Fruit fly (Drosophila melanogaster) whole organism, embryonic: ENCODE measurements around the gene CG6443.
A peak's percentile ranks its signal among the peaks of the same experiment; 100 is the strongest.

Experiments used
- ATbp ChIP-seq: fragments of 200-800 bp; sonication (Bioruptor generic); optimal IDR thresholded peaks from 2 replicates; lab custom pipeline; 2017; ENCODE audit warnings: missing biosample characterization, mild to moderate bottlenecking, missing genetic modification characterization, missing genetic modification reagents
- Atf6 ChIP-seq: fragments of 200-800 bp; sonication (Bioruptor generic); IDR thresholded peaks from 2 replicates; pipeline ENCODE4 v1.3.6; 2022; ENCODE audit warnings: missing biosample characterization, missing genetic modification characterization
- BtbVII ChIP-seq: fragments of 200-800 bp; sonication (Bioruptor generic); optimal IDR thresholded peaks from 3 replicates; lab custom pipeline; 2017; ENCODE audit warnings: missing biosample characterization, mild to moderate bottlenecking, missing genetic modification characterization
- CG10959 ChIP-seq: fragments of 200-800 bp; sonication (Bioruptor generic); IDR thresholded peaks from 2 replicates; pipeline ENCODE4 v1.3.6; 2022; ENCODE audit warnings: missing biosample characterization, missing genetic modification characterization
- CG12299 ChIP-seq: fragments of 200-800 bp; sonication (Bioruptor generic); optimal IDR thresholded peaks from 2 replicates; lab custom pipeline; 2018; ENCODE audit warnings: missing biosample characterization, mild to moderate bottlenecking, missing genetic modification characterization
- CG13894 ChIP-seq: fragments of 200-800 bp; sonication (Bioruptor generic); optimal IDR thresholded peaks from 3 replicates; lab custom pipeline; 2018; ENCODE audit warnings: missing biosample characterization, mild to moderate bottlenecking, missing genetic modification characterization, moderate library complexity
- CG14710 ChIP-seq: fragments of 200-800 bp; sonication (Bioruptor generic); optimal IDR thresholded peaks from 3 replicates; lab custom pipeline; 2019; ENCODE audit warnings: missing biosample characterization, mild to moderate bottlenecking, missing genetic modification characterization, moderate library complexity
- CG15601 ChIP-seq: fragments of 200-800 bp; sonication (Bioruptor generic); optimal IDR thresholded peaks from 3 replicates; lab custom pipeline; 2019; ENCODE audit warnings: missing biosample characterization, mild to moderate bottlenecking, missing genetic modification characterization, moderate library complexity
- CG16779 ChIP-seq: fragments of 200-800 bp; sonication (Bioruptor generic); IDR thresholded peaks from 2 replicates; pipeline ENCODE4 v1.3.6; 2022; ENCODE audit warnings: missing biosample characterization, missing genetic modification characterization
- CG17612 ChIP-seq: fragments of 200-800 bp; sonication (Bioruptor generic); IDR thresholded peaks from 2 replicates; pipeline ENCODE4 v1.3.6; 2022; ENCODE audit warnings: missing biosample characterization, missing genetic modification characterization
- CG18764 ChIP-seq: fragments of 200-800 bp; sonication (Bioruptor generic); optimal IDR thresholded peaks from 3 replicates; lab custom pipeline; 2016; ENCODE audit warnings: missing biosample characterization, missing genetic modification characterization
- CG31365 ChIP-seq: fragments of 200-800 bp; sonication (Bioruptor generic); optimal IDR thresholded peaks from 2 replicates; lab custom pipeline; 2018; ENCODE audit warnings: missing biosample characterization, mild to moderate bottlenecking, missing genetic modification characterization
- CG34376 ChIP-seq: fragments of 200-800 bp; sonication (Bioruptor generic); optimal IDR thresholded peaks from 2 replicates; lab custom pipeline; 2018; ENCODE audit warnings: missing biosample characterization, mild to moderate bottlenecking, missing genetic modification characterization
- CG3838 ChIP-seq: fragments of 200-800 bp; sonication (Bioruptor generic); optimal IDR thresholded peaks from 3 replicates; lab custom pipeline; 2016; ENCODE audit warnings: missing biosample characterization, missing genetic modification characterization
- CG3847 ChIP-seq: fragments of 200-800 bp; sonication (Bioruptor generic); IDR thresholded peaks from 2 replicates; pipeline ENCODE4 v1.3.6; 2022; ENCODE audit warnings: missing biosample characterization, missing genetic modification characterization
- CG6272 ChIP-seq: fragments of 200-800 bp; sonication (Bioruptor generic); IDR thresholded peaks from 2 replicates; pipeline ENCODE4 v1.3.6; 2022; ENCODE audit warnings: missing biosample characterization, missing genetic modification characterization
- CG9215 ChIP-seq: fragments of 200-800 bp; sonication (Bioruptor generic); IDR thresholded peaks from 2 replicates; pipeline ENCODE4 v1.3.6; 2022; ENCODE audit warnings: missing biosample characterization, missing genetic modification characterization
- CG9437 ChIP-seq: fragments of 200-800 bp; sonication (Bioruptor generic); optimal IDR thresholded peaks from 2 replicates; lab custom pipeline; 2018; ENCODE audit warnings: missing biosample characterization, mild to moderate bottlenecking, missing genetic modification characterization
- CG9727 ChIP-seq: fragments of 200-800 bp; sonication (Bioruptor generic); optimal IDR thresholded peaks from 3 replicates; lab custom pipeline; 2017; ENCODE audit warnings: missing biosample characterization, mild to moderate bottlenecking, missing genetic modification characterization
- Fer2 ChIP-seq: fragments of 200-800 bp; sonication (Bioruptor generic); optimal IDR thresholded peaks from 2 replicates; lab custom pipeline; 2018; ENCODE audit warnings: missing biosample characterization, mild to moderate bottlenecking, missing genetic modification characterization, moderate library complexity
- HmgZ ChIP-seq: fragments of 200-800 bp; sonication (Bioruptor generic); optimal IDR thresholded peaks from 2 replicates; lab custom pipeline; 2018; ENCODE audit warnings: missing biosample characterization, mild to moderate bottlenecking, missing genetic modification characterization
- Lpt ChIP-seq: fragments of >200 bp; optimal IDR thresholded peaks from 2 replicates; lab custom pipeline; 2018; ENCODE audit warnings: missing biosample characterization, missing genetic modification characterization
- Med ChIP-seq: fragments of 200-800 bp; sonication (Bioruptor generic); peaks from one replicate; lab custom pipeline; 2016; ENCODE audit warnings: missing biosample characterization, missing genetic modification characterization, mild to moderate bottlenecking, inconsistent platforms, moderate library complexity
- NFAT ChIP-seq: fragments of 200-800 bp; sonication (Bioruptor generic); IDR thresholded peaks from 2 replicates; pipeline ENCODE4 v1.3.6; 2022; ENCODE audit warnings: missing biosample characterization, missing genetic modification characterization
- Oli ChIP-seq: fragments of 200-800 bp; sonication (Bioruptor generic); optimal IDR thresholded peaks from 2 replicates; lab custom pipeline; 2018; ENCODE audit warnings: missing biosample characterization, mild to moderate bottlenecking, missing genetic modification characterization, moderate library complexity
- Taf1 ChIP-seq: fragments of 200-800 bp; sonication (Bioruptor generic); IDR thresholded peaks from 2 replicates; pipeline ENCODE4 v1.3.6; 2022; ENCODE audit warnings: missing biosample characterization, missing genetic modification characterization
- Xbp1 ChIP-seq: fragments of 200-800 bp; sonication (Bioruptor generic); optimal IDR thresholded peaks from 3 replicates; lab custom pipeline; 2016; ENCODE audit warnings: missing biosample characterization, mild to moderate bottlenecking, missing genetic modification characterization
- abd-A ChIP-seq: fragments of 200-800 bp; sonication (Bioruptor generic); optimal IDR thresholded peaks from 3 replicates; lab custom pipeline; 2019; ENCODE audit warnings: missing biosample characterization, mild to moderate bottlenecking, missing genetic modification characterization, moderate library complexity
- btn ChIP-seq: fragments of 200-800 bp; sonication (Bioruptor generic); optimal IDR thresholded peaks from 2 replicates; lab custom pipeline; 2016; ENCODE audit warnings: missing biosample characterization, missing genetic modification characterization
- cas ChIP-seq: fragments of 200-800 bp; sonication (Bioruptor generic); IDR thresholded peaks from 2 replicates; pipeline ENCODE4 v1.3.6; 2022; ENCODE audit warnings: missing biosample characterization, missing genetic modification characterization
- cg ChIP-seq: fragments of 200-800 bp; sonication (Bioruptor generic); optimal IDR thresholded peaks from 3 replicates; lab custom pipeline; 2019; ENCODE audit warnings: missing biosample characterization, mild to moderate bottlenecking, missing genetic modification characterization, moderate library complexity
- dmrt99B ChIP-seq: fragments of 200-800 bp; sonication (Bioruptor generic); optimal IDR thresholded peaks from 2 replicates; lab custom pipeline; 2018; ENCODE audit warnings: missing biosample characterization, mild to moderate bottlenecking, missing genetic modification characterization, moderate library complexity
- fd96Cb ChIP-seq: fragments of 200-800 bp; sonication (Bioruptor generic); optimal IDR thresholded peaks from 2 replicates; lab custom pipeline; 2018; ENCODE audit warnings: missing biosample characterization, mild to moderate bottlenecking, missing genetic modification characterization, moderate library complexity
- ftz-f1 ChIP-seq: fragments of 200-800 bp; sonication (Bioruptor generic); optimal IDR thresholded peaks from 2 replicates; lab custom pipeline; 2016; ENCODE audit warnings: missing biosample characterization, missing genetic modification characterization
- gcm ChIP-seq: fragments of 200-800 bp; sonication (Bioruptor generic); optimal IDR thresholded peaks from 2 replicates; lab custom pipeline; 2019; ENCODE audit warnings: missing biosample characterization, mild to moderate bottlenecking, missing genetic modification characterization, moderate library complexity
- gro ChIP-seq: fragments of 200-800 bp; sonication (Bioruptor generic); optimal IDR thresholded peaks from 2 replicates; lab custom pipeline; 2016; ENCODE audit warnings: missing biosample characterization, missing genetic modification characterization
- ken ChIP-seq: fragments of 200-800 bp; sonication (Bioruptor generic); IDR thresholded peaks from 3 replicates; pipeline ENCODE4 v1.3.6; 2022; ENCODE audit warnings: missing biosample characterization, missing genetic modification characterization
- pnt ChIP-seq: fragments of 200-800 bp; sonication (Bioruptor generic); optimal IDR thresholded peaks from 3 replicates; lab custom pipeline; 2016; ENCODE audit warnings: missing biosample characterization, missing genetic modification characterization
- prd ChIP-seq, 3 experiments: fragments of >200 bp in 2 of 3; fragments of 200-800 bp in 1 of 3; sonication (Bioruptor generic) in 1 of 3; optimal IDR thresholded peaks in 2 of 3; IDR thresholded peaks in 1 of 3; 2 replicates in 2 of 3; 3 replicates in 1 of 3; pipeline versions ENCODE4 v1.3.6 to Lab custom; 2017 to 2022; ENCODE audit warnings: missing biosample characterization in 1 of 3, missing genetic modification characterization in 1 of 3
- schlank ChIP-seq: fragments of 200-800 bp; sonication (Bioruptor generic); optimal IDR thresholded peaks from 2 replicates; lab custom pipeline; 2018; ENCODE audit warnings: missing biosample characterization, mild to moderate bottlenecking, missing genetic modification characterization
- scrt ChIP-seq: fragments of 200-800 bp; sonication (Bioruptor generic); optimal IDR thresholded peaks from 2 replicates; lab custom pipeline; 2018; ENCODE audit warnings: missing biosample characterization, mild to moderate bottlenecking, missing genetic modification characterization, moderate library complexity
- sisA ChIP-seq: fragments of 200-800 bp; sonication (Bioruptor generic); IDR thresholded peaks from 2 replicates; pipeline ENCODE4 v1.3.6; 2022; ENCODE audit warnings: missing biosample characterization, missing genetic modification characterization
- slp2 ChIP-seq: fragments of 200-800 bp; sonication (Bioruptor generic); optimal IDR thresholded peaks from 2 replicates; lab custom pipeline; 2016; ENCODE audit warnings: missing biosample characterization, missing genetic modification characterization
- trem ChIP-seq: fragments of 200-800 bp; optimal IDR thresholded peaks from 3 replicates; lab custom pipeline; 2019; ENCODE audit warnings: missing biosample characterization, mild to moderate bottlenecking, missing genetic modification characterization, moderate library complexity
- usp ChIP-seq: fragments of >200 bp; optimal IDR thresholded peaks from 2 replicates; lab custom pipeline; 2017; ENCODE audit warnings: missing biosample characterization, missing genetic modification characterization
- vvl ChIP-seq: fragments of 200-800 bp; sonication (Bioruptor generic); IDR thresholded peaks from 2 replicates; pipeline ENCODE4 v1.3.6; 2022; ENCODE audit warnings: missing biosample characterization, missing genetic modification characterization
- z ChIP-seq: fragments of 200-800 bp; sonication (Bioruptor generic); IDR thresholded peaks from 3 replicates; pipeline ENCODE4 v1.3.6; 2022; ENCODE audit warnings: missing biosample characterization, missing genetic modification characterization

The CG6443 gene

dm6 chr2L:10687009-10687793 lies 41.6 kb upstream of the CG6443 start, which contains the start of gene CG7296 (continued):
- TF ChIP-seq vvl (GFP tag; lab: Robert Waterston, UW), result peak; percentile 21; the same call in 1 of the 2 replicates
- no peak for TF ChIP-seq slp2 (GFP tag; lab: Kevin White, UChicago)
- TF ChIP-seq z (GFP tag; lab: Robert Waterston, UW), result no peak
- TF ChIP-seq btn (GFP tag; lab: Kevin White, UChicago), result no peak
- no peak for TF ChIP-seq Atf6
- TF ChIP-seq cg (GFP tag; lab: Kevin White, UChicago), result no peak
- TF ChIP-seq CG6272 (GFP tag; lab: Robert Waterston, UW), result no peak
- peak; percentile 71 for TF ChIP-seq abd-A (tag; lab: Kevin White, UChicago)
- TF ChIP-seq trem (tag; lab: Kevin White, UChicago), result no peak
- no peak for TF ChIP-seq ken (GFP tag; lab: Robert Waterston, UW)
- TF ChIP-seq pnt (GFP tag; lab: Kevin White, UChicago), result no peak
- peak; percentile 72 for TF ChIP-seq CG13894 (tag; lab: Kevin White, UChicago)
- no peak for TF ChIP-seq scrt
- no peak for TF ChIP-seq CG31365 (tag; lab: Kevin White, UChicago)
- no peak for TF ChIP-seq CG9437
- TF ChIP-seq gcm (GFP tag; lab: Kevin White, UChicago), result no peak
- TF ChIP-seq fd96Cb (tag; lab: Kevin White, UChicago), result no peak
- no peak for TF ChIP-seq CG15601
- no peak for TF ChIP-seq Taf1 (GFP tag; lab: Robert Waterston, UW)
- no peak for TF ChIP-seq Fer2 (tag; lab: Kevin White, UChicago)
- no peak for TF ChIP-seq Lpt

- TF ChIP-seq dmrt99B (tag; lab: Kevin White, UChicago) (no peak), Oli (tag; lab: Kevin White, UChicago) (no peak), vvl (GFP tag; lab: Robert Waterston, UW) (peak; percentile 61; the same call in 1 of the 2 replicates), CG10959 (GFP tag; lab: Robert Waterston, UW) (no peak), abd-A (tag; lab: Kevin White, UChicago) (peak; percentile 56), Xbp1 (GFP tag; lab: Kevin White, UChicago) (no peak)
- TF ChIP-seq, all 482 proteins: peak for 2
Observed at dm6 chr2L:10687794-10688185, 41.0 kb upstream of the CG6443 start.

- TF ChIP-seq CG9215 (no peak), BtbVII (GFP tag; lab: Kevin White, UChicago) (no peak), prd (optimal IDR thresholded peaks at IDR 0.05; lab: Kevin White, UChicago) (no peak), prd (GFP tag; IDR thresholded peaks at IDR 0.05; lab: Robert Waterston, UW) (0 out of 3 replicates have a peak, but pooled peaks have one; percentile 5), schlank (tag; lab: Kevin White, UChicago) (no peak), CG9727 (GFP tag; lab: Kevin White, UChicago) (no peak), gro (GFP tag; lab: Kevin White, UChicago) (no peak), CG16779 (GFP tag; lab: Robert Waterston, UW) (no peak), CG34376 (no peak), CG14710 (no peak), CG17612 (GFP tag; lab: Robert Waterston, UW) (0 out of 2 replicates have a peak, but pooled peaks have one; percentile 20), sisA (GFP tag; lab: Robert Waterston, UW) (0 out of 2 replicates have a peak, but pooled peaks have one; percentile 15), ftz-f1 (no peak), CG3838 (GFP tag; lab: Kevin White, UChicago) (no peak), HmgZ (tag; lab: Kevin White, UChicago) (no peak), CG3847 (GFP tag; lab: Robert Waterston, UW) (0 out of 2 replicates have a peak, but pooled peaks have one; percentile 11), NFAT (GFP tag; lab: Robert Waterston, UW) (0 out of 2 replicates have a peak, but pooled peaks have one; percentile 16), CG18764 (GFP tag; lab: Kevin White, UChicago) (no peak), scrt (no peak), ATbp (no peak), Med (GFP tag; lab: Kevin White, UChicago) (peak; percentile 28), usp (no peak), cas (0 out of 2 replicates have a peak, but pooled peaks have one; percentile 27), CG12299 (no peak)
Observed at dm6 chr2L:10688764-10689163, 40.0 kb upstream of the CG6443 start.
